Worm (Caenorhabditis elegans): ENCODE measurements around the gene fbxb-60.

ce11 chrV:19329263-19329662 is 31.7 kb downstream of the fbxb-60 start, which contains the start of gene fbxb-65:
- TF ChIP-seq ets-4 (GFP tag; optimal IDR thresholded peaks at IDR 0.05) (no peak), atf-7 (tag; optimal IDR thresholded peaks at IDR 0.05) (no peak), pbrm-1 (GFP tag; IDR thresholded peaks at IDR 0.05) (no peak), nfya-1 (tag; optimal IDR thresholded peaks at IDR 0.05; ENCODE audit: borderline replicate concordance, insufficient read depth) (no peak), hmg-1.2 (GFP tag; IDR thresholded peaks at IDR 0.05) (no peak), unc-62 (GFP tag; optimal IDR thresholded peaks at IDR 0.05) (no peak), F22D6.2 (tag; optimal IDR thresholded peaks at IDR 0.05) (no peak), B0261.1 (tag; optimal IDR thresholded peaks at IDR 0.05) (no peak)
